Worm (Caenorhabditis elegans): ENCODE results near the gene acdh-12.

Gene acdh-12

DNA sequence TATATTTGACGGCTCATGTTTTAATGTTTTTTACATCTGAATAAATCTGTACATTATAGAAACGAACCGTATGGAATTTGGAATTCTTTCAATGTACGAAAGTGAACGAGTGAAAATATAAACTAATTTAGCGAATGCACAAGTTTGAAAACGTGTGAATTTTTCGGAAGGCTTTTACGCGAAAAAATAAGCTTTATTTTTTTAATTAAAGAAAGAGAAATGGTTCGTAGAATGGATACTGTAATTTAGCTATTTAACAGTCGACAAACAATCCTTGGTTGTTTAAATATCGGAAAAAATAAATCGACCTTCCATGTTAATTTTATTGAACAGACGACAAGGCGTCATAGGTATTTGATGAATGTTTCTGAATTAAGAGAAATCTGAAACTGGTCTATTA is at the start of gene acdh-12:
acdh-12 (minus strand) TSS at position 101 of the 400 bp plus-strand sequence.
- TF ChIP-seq lin-39 (tag; optimal IDR thresholded peaks at IDR 0.05) (no peak), fos-1 (tag; optimal IDR thresholded peaks at IDR 0.05) (no peak), eor-1 (tag; optimal IDR thresholded peaks at IDR 0.05) (no peak), unc-39 (tag; optimal IDR thresholded peaks at IDR 0.05) (no peak), fkh-10 (GFP tag; optimal IDR thresholded peaks at IDR 0.05) (no peak), nhr-25 (tag; optimal IDR thresholded peaks at IDR 0.05) (no peak), mml-1 (tag; optimal IDR thresholded peaks at IDR 0.05) (no peak), aly-2 (tag; optimal IDR thresholded peaks at IDR 0.05) (no peak), egl-5 (tag; optimal IDR thresholded peaks at IDR 0.05) (no peak), sea-2 (GFP tag; optimal IDR thresholded peaks at IDR 0.05) (no peak), nfya-1 (tag; optimal IDR thresholded peaks at IDR 0.05; ENCODE audit: insufficient read depth) (no peak), skn-1 (tag; optimal IDR thresholded peaks at IDR 0.05) (no peak), R02D3.7 (tag; optimal IDR thresholded peaks at IDR 0.05) (no peak), egl-27 (tag; optimal IDR thresholded peaks at IDR 0.05) (no peak), tbx-2 (tag; optimal IDR thresholded peaks at IDR 0.05) (no peak), nhr-77 (tag; optimal IDR thresholded peaks at IDR 0.05) (no peak)

DNA sequence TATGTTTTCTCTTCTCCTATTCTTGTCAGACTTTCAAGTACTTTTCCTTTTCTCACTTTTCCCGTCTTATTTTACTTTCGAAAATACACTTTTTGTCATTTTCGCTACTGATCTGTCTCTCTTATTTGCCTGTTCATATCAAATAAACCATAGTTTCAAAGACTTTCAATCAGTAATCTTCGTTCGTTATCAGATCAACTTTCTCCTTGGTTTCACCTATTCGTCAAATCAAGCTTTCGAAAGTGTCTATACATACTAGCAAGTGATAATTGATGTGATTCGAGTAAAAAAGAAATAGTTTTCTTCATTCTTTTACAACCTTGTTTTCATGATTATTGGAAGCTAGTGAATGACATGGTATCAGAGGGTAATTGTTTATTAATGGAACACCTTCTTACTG is 47.3 kb upstream of the acdh-12 start:
- TF ChIP-seq nhr-25 (tag; optimal IDR thresholded peaks at IDR 0.05) (peak; percentile 30), egl-27 (tag; optimal IDR thresholded peaks at IDR 0.05) (no peak)

DNA sequence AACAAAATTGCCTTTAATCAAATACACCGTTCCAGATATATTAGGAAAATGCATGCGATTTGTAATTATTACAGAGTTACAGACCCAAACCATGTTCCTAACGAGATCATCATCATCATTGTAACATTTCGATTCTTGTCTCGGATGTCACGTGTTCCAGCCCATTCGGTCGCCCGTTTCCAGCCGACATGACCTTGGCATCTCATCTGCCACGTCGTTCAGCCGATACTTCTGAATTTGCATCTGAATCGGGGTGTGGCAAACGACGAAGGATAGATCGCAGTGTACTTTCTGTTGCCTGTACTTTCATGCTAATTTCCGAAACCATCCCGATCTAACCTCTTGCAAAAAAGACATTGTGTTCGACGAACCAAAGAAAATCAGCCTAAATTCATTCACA is 44.3 kb upstream of the acdh-12 start:
- TF ChIP-seq egl-27 (tag; optimal IDR thresholded peaks at IDR 0.05) (no peak), nhr-25 (tag; optimal IDR thresholded peaks at IDR 0.05) (peak; percentile 66), pqm-1 (tag; optimal IDR thresholded peaks at IDR 0.05) (no peak), aly-2 (tag; optimal IDR thresholded peaks at IDR 0.05) (no peak), ama-1 (optimal IDR thresholded peaks at IDR 0.05) (no peak)

DNA sequence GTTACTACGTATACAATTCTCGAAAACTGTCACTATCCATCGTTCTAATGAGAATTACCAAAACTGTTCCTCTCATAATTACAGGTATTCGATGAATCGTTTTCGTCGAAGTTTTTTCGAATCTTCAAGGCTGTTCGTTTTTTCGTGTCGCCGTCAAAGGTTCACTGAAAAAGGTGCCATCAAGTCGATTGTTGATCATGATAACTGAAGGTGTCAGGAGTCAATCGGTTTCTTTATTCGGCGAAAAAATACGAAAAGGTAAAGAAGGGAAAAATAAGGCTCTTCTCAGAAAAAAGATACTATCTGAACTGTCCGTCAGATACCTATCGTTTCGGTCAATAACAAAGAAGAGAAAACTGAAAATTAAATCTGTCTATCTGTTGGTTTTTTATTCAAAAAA is 43.4 kb upstream of the acdh-12 start:
- TF ChIP-seq nhr-43 (tag; optimal IDR thresholded peaks at IDR 0.05; ENCODE audit: poor library complexity, severe bottlenecking) (no peak), elt-1 (tag; optimal IDR thresholded peaks at IDR 0.05) (peak; percentile 77)

DNA sequence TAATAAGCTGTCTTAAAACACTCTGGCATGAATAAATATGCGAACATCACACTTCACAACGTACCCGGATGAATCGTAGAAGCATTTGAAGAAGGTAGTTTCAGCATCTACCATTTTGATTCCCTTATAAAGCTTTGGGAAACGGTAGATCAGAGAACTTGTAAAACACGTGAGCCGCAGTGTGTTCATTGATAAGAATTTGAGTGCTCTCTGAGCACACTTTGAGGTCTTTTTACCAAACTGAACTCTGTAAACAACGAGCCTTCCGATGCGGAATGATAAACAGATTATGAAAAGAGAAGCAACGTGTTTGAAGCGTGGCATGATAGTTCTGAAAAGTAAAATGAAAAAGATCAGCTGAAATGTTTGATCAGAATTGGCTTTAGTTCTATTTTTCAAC is 42.8 kb upstream of the acdh-12 start, which contains the start of gene aqp-1:
aqp-1 (minus strand) TSS at position 102 of the 400 bp plus-strand sequence.
- TF ChIP-seq pqm-1 (tag; optimal IDR thresholded peaks at IDR 0.05) (peak; percentile 93), nhr-237 (tag; optimal IDR thresholded peaks at IDR 0.05) (no peak), fos-1 (tag; optimal IDR thresholded peaks at IDR 0.05) (no peak), nhr-67 (tag; optimal IDR thresholded peaks at IDR 0.05) (no peak), nhr-12 (tag; optimal IDR thresholded peaks at IDR 0.05) (no peak), nhr-23 (tag; optimal IDR thresholded peaks at IDR 0.05) (no peak), nfya-1 (tag; optimal IDR thresholded peaks at IDR 0.05; ENCODE audit: insufficient read depth) (no peak), ama-1 (optimal IDR thresholded peaks at IDR 0.05) (peak; percentile 33), daf-12 (tag; optimal IDR thresholded peaks at IDR 0.05) (no peak), fkh-10 (GFP tag; optimal IDR thresholded peaks at IDR 0.05) (no peak), elt-2 (tag; optimal IDR thresholded peaks at IDR 0.05) (peak; percentile 92), jun-1 (tag; optimal IDR thresholded peaks at IDR 0.05) (peak; percentile 49), aly-2 (tag; optimal IDR thresholded peaks at IDR 0.05) (no peak), nhr-25 (tag; optimal IDR thresholded peaks at IDR 0.05) (no peak), pha-4 (tag; optimal IDR thresholded peaks at IDR 0.05) (peak; percentile 83), eor-1 (tag; optimal IDR thresholded peaks at IDR 0.05) (no peak), egl-27 (tag; optimal IDR thresholded peaks at IDR 0.05) (no peak), skn-1 (tag; optimal IDR thresholded peaks at IDR 0.05) (no peak), ztf-4 (tag; optimal IDR thresholded peaks at IDR 0.05) (no peak)

DNA sequence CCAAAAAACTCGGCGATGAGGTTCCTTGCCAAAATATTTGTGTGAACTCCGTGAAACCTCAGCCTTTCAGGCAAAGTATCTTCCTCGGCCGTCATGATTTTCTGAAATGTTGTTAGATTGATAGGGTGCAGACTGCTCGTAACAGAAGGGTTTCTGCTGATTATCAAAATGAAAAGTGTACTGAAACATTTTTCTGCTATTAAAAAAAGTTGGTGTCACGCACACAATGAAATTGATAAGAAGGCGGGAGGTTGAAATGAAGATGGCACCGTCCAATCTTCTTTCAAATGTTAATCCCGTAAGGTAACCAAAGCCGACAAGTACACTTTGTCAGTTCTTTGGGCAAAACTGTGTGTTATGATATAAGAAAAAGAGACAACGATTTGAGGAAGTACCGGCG is 41.5 kb upstream of the acdh-12 start:
- TF ChIP-seq elt-2 (tag; optimal IDR thresholded peaks at IDR 0.05) = peak; percentile 58
- TF ChIP-seq nhr-25 (tag; optimal IDR thresholded peaks at IDR 0.05) = no peak
- peak; percentile 21 for TF ChIP-seq pqm-1 (tag; optimal IDR thresholded peaks at IDR 0.05)
- no peak for TF ChIP-seq nhr-76 (tag; optimal IDR thresholded peaks at IDR 0.05)
- no peak for TF ChIP-seq lin-39 (tag; optimal IDR thresholded peaks at IDR 0.05)

DNA sequence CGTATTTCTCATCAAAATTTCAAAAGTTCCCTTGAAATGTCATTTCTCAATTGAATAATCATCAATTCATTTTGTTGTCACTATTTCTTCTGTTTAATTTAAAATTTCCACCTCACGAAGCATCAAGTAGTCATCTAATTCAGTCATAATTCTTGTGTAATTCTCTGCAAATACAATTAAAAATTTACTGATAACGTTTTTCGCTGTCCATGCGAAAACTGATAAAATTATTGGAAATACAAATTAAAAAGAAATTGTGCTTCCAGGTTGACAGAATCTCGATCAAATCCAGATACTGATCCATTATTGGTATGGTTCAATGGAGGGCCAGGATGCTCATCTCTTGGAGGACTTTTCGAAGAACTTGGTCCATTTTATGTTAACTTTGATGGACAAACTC is 37.8 kb upstream of the acdh-12 start:
- TF ChIP-seq pha-4 (tag; optimal IDR thresholded peaks at IDR 0.05) = peak; percentile 11
- peak; percentile 62 for TF ChIP-seq elt-2 (tag; optimal IDR thresholded peaks at IDR 0.05)
- peak; percentile 26 for TF ChIP-seq pqm-1 (tag; optimal IDR thresholded peaks at IDR 0.05)
- no peak for TF ChIP-seq elt-3 (tag; optimal IDR thresholded peaks at IDR 0.05)
- no peak for TF ChIP-seq ceh-28 (tag; optimal IDR thresholded peaks at IDR 0.05)

All from whole organism, L3 larva.